Fruit fly (Drosophila melanogaster) whole organism, prepupa: ENCODE measurements around the gene nAChRbeta3.

ENCODE experiments used
- Blimp-1 ChIP-seq: fragments of 200-800 bp; sonication (Bioruptor generic); optimal IDR thresholded peaks from 3 replicates; lab custom pipeline; 2017; ENCODE audit warnings: missing biosample characterization, missing genetic modification characterization, mild to moderate bottlenecking, moderate library complexity, missing genetic modification reagents
- CG10631 ChIP-seq: fragments of 200-800 bp; sonication (Bioruptor generic); optimal IDR thresholded peaks from 2 replicates; lab custom pipeline; 2016; ENCODE audit warnings: missing biosample characterization, missing genetic modification characterization
- CG10669 ChIP-seq: fragments of 200-800 bp; sonication (Bioruptor generic); optimal IDR thresholded peaks from 3 replicates; lab custom pipeline; 2018; ENCODE audit warnings: missing biosample characterization, mild to moderate bottlenecking, missing genetic modification characterization, moderate library complexity
- CG11294 ChIP-seq: fragments of 200-800 bp; sonication (Bioruptor generic); IDR thresholded peaks from 2 replicates; pipeline ENCODE4 v1.3.6; 2022; ENCODE audit warnings: missing biosample characterization, missing genetic modification characterization
- CG11762 ChIP-seq: fragments of 200-800 bp; sonication (Bioruptor generic); optimal IDR thresholded peaks from 3 replicates; lab custom pipeline; 2016; ENCODE audit warnings: missing biosample characterization, missing genetic modification characterization; ENCODE audit not compliant: insufficient read depth
- CG11902 ChIP-seq: fragments of 200-800 bp; sonication (Bioruptor generic); optimal IDR thresholded peaks from 3 replicates; lab custom pipeline; 2016; ENCODE audit warnings: missing biosample characterization, missing genetic modification characterization
- CG15336 ChIP-seq: fragments of 200-800 bp; sonication (Bioruptor generic); IDR thresholded peaks from 2 replicates; pipeline ENCODE4 v1.3.6; 2022; ENCODE audit warnings: missing biosample characterization, missing genetic modification characterization
- CG1621 ChIP-seq: fragments of 200-800 bp; sonication (Bioruptor generic); optimal IDR thresholded peaks from 3 replicates; lab custom pipeline; 2018; ENCODE audit warnings: missing biosample characterization, mild to moderate bottlenecking, missing genetic modification characterization
- CG16779 ChIP-seq: fragments of 200-800 bp; sonication (Bioruptor generic); optimal IDR thresholded peaks from 3 replicates; lab custom pipeline; 2017; ENCODE audit warnings: missing biosample characterization, mild to moderate bottlenecking, missing genetic modification characterization
- CG3032 ChIP-seq: fragments of 200-800 bp; optimal IDR thresholded peaks from 2 replicates; lab custom pipeline; 2019; ENCODE audit warnings: missing biosample characterization, mild to moderate bottlenecking, missing genetic modification characterization, moderate library complexity
- CG31627 ChIP-seq: fragments of 200-800 bp; sonication (Bioruptor generic); optimal IDR thresholded peaks from 3 replicates; lab custom pipeline; 2016; ENCODE audit warnings: missing biosample characterization, missing genetic modification characterization
- CG32006 ChIP-seq: fragments of 200-800 bp; sonication (Bioruptor generic); optimal IDR thresholded peaks from 3 replicates; lab custom pipeline; 2017; ENCODE audit warnings: missing biosample characterization, mild to moderate bottlenecking, missing genetic modification characterization
- CG34406 ChIP-seq: fragments of 200-800 bp; sonication (Bioruptor generic); optimal IDR thresholded peaks from 3 replicates; lab custom pipeline; 2016; ENCODE audit warnings: missing biosample characterization, missing genetic modification characterization
- CG4318 ChIP-seq: fragments of 200-800 bp; sonication (Bioruptor generic); optimal IDR thresholded peaks from 3 replicates; lab custom pipeline; 2017; ENCODE audit warnings: missing biosample characterization, mild to moderate bottlenecking, missing genetic modification characterization
- CG6163 ChIP-seq: fragments of 200-800 bp; sonication (Bioruptor generic); IDR thresholded peaks from 3 replicates; pipeline ENCODE4 v1.3.6; 2022; ENCODE audit warnings: missing biosample characterization, missing genetic modification characterization
- CG6276 ChIP-seq: fragments of 200-800 bp; sonication (Bioruptor generic); optimal IDR thresholded peaks from 2 replicates; lab custom pipeline; 2017; ENCODE audit warnings: missing biosample characterization, mild to moderate bottlenecking, missing genetic modification characterization
- CG6808 ChIP-seq: fragments of 200-800 bp; sonication (Bioruptor generic); optimal IDR thresholded peaks from 3 replicates; lab custom pipeline; 2017; ENCODE audit warnings: missing biosample characterization, missing genetic modification characterization, mild to moderate bottlenecking, moderate library complexity, missing genetic modification reagents
- CG6854 ChIP-seq: fragments of 200-800 bp; sonication (Bioruptor generic); optimal IDR thresholded peaks from 2 replicates; lab custom pipeline; 2017; ENCODE audit warnings: missing biosample characterization, mild to moderate bottlenecking, missing genetic modification characterization
- CG7368 ChIP-seq: fragments of 200-800 bp; sonication (Bioruptor generic); optimal IDR thresholded peaks from 3 replicates; lab custom pipeline; 2016; ENCODE audit warnings: missing biosample characterization, missing genetic modification characterization
- CG8119 ChIP-seq: fragments of 200-800 bp; sonication (Bioruptor generic); IDR thresholded peaks from 3 replicates; pipeline ENCODE4 v1.3.6; 2022; ENCODE audit warnings: missing biosample characterization, missing genetic modification characterization
- CG8319 ChIP-seq: fragments of 200-800 bp; sonication (Bioruptor generic); optimal IDR thresholded peaks from 3 replicates; lab custom pipeline; 2016; ENCODE audit warnings: missing biosample characterization, missing genetic modification characterization
- CG8632 ChIP-seq: fragments of 200-800 bp; sonication (Bioruptor generic); optimal IDR thresholded peaks from 3 replicates; lab custom pipeline; 2016; ENCODE audit warnings: missing biosample characterization, missing genetic modification characterization
- CG9139 ChIP-seq: fragments of 200-800 bp; sonication (Bioruptor generic); optimal IDR thresholded peaks from 3 replicates; lab custom pipeline; 2017; ENCODE audit warnings: missing biosample characterization, mild to moderate bottlenecking, missing genetic modification characterization
- Eip75B ChIP-seq: fragments of 200-800 bp; sonication (Bioruptor generic); optimal IDR thresholded peaks from 3 replicates; lab custom pipeline; 2016; ENCODE audit warnings: missing biosample characterization, missing genetic modification characterization
- Eip78C ChIP-seq: fragments of 200-800 bp; sonication (Bioruptor generic); peaks from one replicate; lab custom pipeline; 2016; ENCODE audit warnings: missing biosample characterization, missing genetic modification characterization
- Eip93F ChIP-seq: fragments of 200-800 bp; sonication (Bioruptor generic); optimal IDR thresholded peaks from 2 replicates; lab custom pipeline; 2016; ENCODE audit warnings: missing biosample characterization, mild to moderate bottlenecking, missing genetic modification characterization
- Ets21C ChIP-seq: fragments of 200-800 bp; sonication (Bioruptor generic); optimal IDR thresholded peaks from 3 replicates; lab custom pipeline; 2016; ENCODE audit warnings: missing biosample characterization, missing genetic modification characterization
- Gug ChIP-seq: fragments of 200-800 bp; sonication (Bioruptor generic); IDR thresholded peaks from 2 replicates; pipeline ENCODE4 v1.3.6; 2022; ENCODE audit warnings: missing biosample characterization, missing genetic modification characterization
- Hr38 ChIP-seq: sonication (Bioruptor generic); optimal IDR thresholded peaks from 2 replicates; lab custom pipeline; 2016; ENCODE audit warnings: missing biosample characterization, missing genetic modification characterization
- Hr4 ChIP-seq: fragments of 200-800 bp; sonication (Bioruptor generic); optimal IDR thresholded peaks from 3 replicates; lab custom pipeline; 2016; ENCODE audit warnings: missing biosample characterization, missing genetic modification characterization
- Lpt ChIP-seq: fragments of 200-800 bp; sonication (Bioruptor generic); optimal IDR thresholded peaks from 3 replicates; lab custom pipeline; 2016; ENCODE audit warnings: missing biosample characterization, missing genetic modification characterization
- Met ChIP-seq: fragments of 200-800 bp; sonication (Bioruptor generic); optimal IDR thresholded peaks from 3 replicates; lab custom pipeline; 2016; ENCODE audit warnings: missing biosample characterization, missing genetic modification characterization
- OdsH ChIP-seq: fragments of 200-800 bp; sonication (Bioruptor generic); optimal IDR thresholded peaks from 3 replicates; lab custom pipeline; 2016; ENCODE audit warnings: missing biosample characterization, missing genetic modification characterization
- Smox ChIP-seq: fragments of 200-800 bp; sonication (Bioruptor generic); optimal IDR thresholded peaks from 3 replicates; lab custom pipeline; 2016; ENCODE audit warnings: missing biosample characterization, missing genetic modification characterization
- Sox102F ChIP-seq: fragments of 200-800 bp; sonication (Bioruptor generic); optimal IDR thresholded peaks from 2 replicates; lab custom pipeline; 2016; ENCODE audit warnings: missing biosample characterization, mild to moderate bottlenecking, missing genetic modification characterization
- Sox14 ChIP-seq: fragments of 200-800 bp; sonication (Bioruptor generic); optimal IDR thresholded peaks from 3 replicates; lab custom pipeline; 2016; ENCODE audit warnings: missing biosample characterization, missing genetic modification characterization
- Sox15 ChIP-seq: fragments of 200-800 bp; sonication (Bioruptor generic); optimal IDR thresholded peaks from 3 replicates; lab custom pipeline; 2016; ENCODE audit warnings: missing biosample characterization, missing genetic modification characterization
- achi ChIP-seq: fragments of 200-800 bp; sonication (Bioruptor generic); optimal IDR thresholded peaks from 3 replicates; lab custom pipeline; 2016; ENCODE audit warnings: missing biosample characterization, missing genetic modification characterization
- acj6 ChIP-seq: fragments of 200-800 bp; sonication (Bioruptor generic); optimal IDR thresholded peaks from 3 replicates; lab custom pipeline; 2016; ENCODE audit warnings: missing biosample characterization, missing genetic modification characterization
- cyc ChIP-seq: fragments of 200-800 bp; sonication (Bioruptor generic); optimal IDR thresholded peaks from 3 replicates; lab custom pipeline; 2016; ENCODE audit warnings: missing biosample characterization, missing genetic modification characterization
- dac ChIP-seq: fragments of 200-800 bp; sonication (Bioruptor generic); optimal IDR thresholded peaks from 2 replicates; lab custom pipeline; 2017; ENCODE audit warnings: missing biosample characterization, mild to moderate bottlenecking, missing genetic modification characterization
- dsx ChIP-seq: fragments of 200-800 bp; optimal IDR thresholded peaks from 3 replicates; lab custom pipeline; 2019; ENCODE audit warnings: missing biosample characterization, mild to moderate bottlenecking, missing genetic modification characterization, moderate library complexity; ENCODE audit not compliant: poor library complexity, severe bottlenecking
- eg ChIP-seq: fragments of 200-800 bp; sonication (Bioruptor generic); IDR thresholded peaks from 3 replicates; pipeline ENCODE4 v1.3.6; 2022; ENCODE audit warnings: missing biosample characterization, missing genetic modification characterization
- esn ChIP-seq: fragments of 200-800 bp; sonication (Bioruptor generic); optimal IDR thresholded peaks from 2 replicates; lab custom pipeline; 2016; ENCODE audit warnings: missing biosample characterization, mild to moderate bottlenecking, missing genetic modification characterization, moderate library complexity
- fd59A ChIP-seq: fragments of 200-800 bp; sonication (Bioruptor generic); optimal IDR thresholded peaks from 2 replicates; lab custom pipeline; 2017; ENCODE audit warnings: missing biosample characterization, mild to moderate bottlenecking, missing genetic modification characterization, missing genetic modification reagents
- fd85E ChIP-seq: fragments of 200-800 bp; sonication (Bioruptor generic); optimal IDR thresholded peaks from 3 replicates; lab custom pipeline; 2016; ENCODE audit warnings: missing biosample characterization, missing genetic modification characterization
- fkh ChIP-seq: fragments of 200-800 bp; sonication (Bioruptor generic); optimal IDR thresholded peaks from 3 replicates; lab custom pipeline; 2017; ENCODE audit warnings: missing biosample characterization, mild to moderate bottlenecking, missing genetic modification characterization, moderate library complexity
- pdm3 ChIP-seq: fragments of 200-800 bp; sonication (Bioruptor generic); optimal IDR thresholded peaks from 3 replicates; lab custom pipeline; 2016; ENCODE audit warnings: missing biosample characterization, missing genetic modification characterization
- salr ChIP-seq, 2 experiments: fragments of 200-800 bp; sonication (Bioruptor generic); optimal IDR thresholded peaks; 3 replicates each; lab custom pipeline; 2016 to 2018; ENCODE audit warnings: missing biosample characterization in 2 of 2, missing genetic modification characterization in 2 of 2, mild to moderate bottlenecking in 1 of 2
- spab ChIP-seq: fragments of 200-800 bp; sonication (Bioruptor generic); optimal IDR thresholded peaks from 2 replicates; lab custom pipeline; 2017; ENCODE audit warnings: missing biosample characterization, mild to moderate bottlenecking, missing genetic modification characterization, missing genetic modification reagents
- svp ChIP-seq: fragments of 200-800 bp; sonication (Bioruptor generic); peaks from one replicate; lab custom pipeline; 2016; ENCODE audit warnings: missing biosample characterization, missing genetic modification characterization
- topi ChIP-seq: fragments of 200-800 bp; sonication (Bioruptor generic); optimal IDR thresholded peaks from 3 replicates; lab custom pipeline; 2016; ENCODE audit warnings: missing biosample characterization, missing genetic modification characterization

The nAChRbeta3 gene

dm6 chr2L:522752-523151, 22.2 kb upstream of the nAChRbeta3 start:
- TF ChIP-seq Sox102F (GFP tag; lab: Kevin White, UChicago) (peak; percentile 50), CG34406 (GFP tag; lab: Kevin White, UChicago) (peak; percentile 41), dac (GFP tag; lab: Kevin White, UChicago) (no peak), Gug (0 out of 2 replicates have a peak, but pooled peaks have one; percentile 22), CG8319 (peak; percentile 35), CG16779 (tag; lab: Kevin White, UChicago) (no peak), Blimp-1 (GFP tag; lab: Kevin White, UChicago) (no peak), Hr4 (peak; percentile 43), spab (GFP tag; lab: Kevin White, UChicago) (peak; percentile 35), CG6808 (GFP tag; lab: Kevin White, UChicago) (peak; percentile 33), OdsH (peak; percentile 68), salr (GFP tag; optimal IDR thresholded peaks at IDR 0.05; lab: Kevin White, UChicago) (peak; percentile 28 to 42), Eip78C (GFP tag; lab: Kevin White, UChicago) (peak; percentile 82), CG15336 (GFP tag; lab: Robert Waterston, UW) (peak; percentile 48), pdm3 (GFP tag; lab: Kevin White, UChicago) (peak; percentile 56), dsx (GFP tag; lab: Kevin White, UChicago) (no peak), Hr38 (GFP tag; lab: Kevin White, UChicago) (no peak), Met (GFP tag; lab: Kevin White, UChicago) (peak; percentile 62), topi (GFP tag; lab: Kevin White, UChicago) (peak; percentile 47), Lpt (GFP tag; lab: Kevin White, UChicago) (no peak), Eip93F (GFP tag; lab: Kevin White, UChicago) (no peak), CG9139 (no peak), esn (peak; percentile 58), CG32006 (GFP tag; lab: Kevin White, UChicago) (peak; percentile 73), CG1621 (tag; lab: Kevin White, UChicago) (no peak), CG6276 (GFP tag; lab: Kevin White, UChicago) (peak; percentile 43), achi (GFP tag; lab: Kevin White, UChicago) (peak; percentile 24), CG10631 (peak; percentile 58), eg (GFP tag; lab: Robert Waterston, UW) (peak; percentile 46; the same call in 2 of the 3 replicates), CG8632 (GFP tag; lab: Kevin White, UChicago) (peak; percentile 50), CG11902 (GFP tag; lab: Kevin White, UChicago) (no peak), Sox15 (no peak), fkh (GFP tag; lab: Kevin White, UChicago) (no peak), CG7368 (GFP tag; lab: Kevin White, UChicago) (no peak), Sox14 (GFP tag; lab: Kevin White, UChicago) (peak; percentile 30), CG3032 (peak; percentile 19), CG6854 (GFP tag; lab: Kevin White, UChicago) (no peak), CG8119 (peak; percentile 51; the same call in 2 of the 3 replicates), fd85E (GFP tag; lab: Kevin White, UChicago) (no peak), cyc (GFP tag; lab: Kevin White, UChicago) (peak; percentile 40), CG11762 (GFP tag; lab: Kevin White, UChicago) (peak; percentile 49), Ets21C (GFP tag; lab: Kevin White, UChicago) (peak; percentile 30), CG31627 (peak; percentile 45), acj6 (GFP tag; lab: Kevin White, UChicago) (peak; percentile 41), svp (GFP tag; lab: Kevin White, UChicago) (no peak), CG11294 (GFP tag; lab: Robert Waterston, UW) (no peak), CG10669 (peak; percentile 36), fd59A (GFP tag; lab: Kevin White, UChicago) (peak; percentile 16), Eip75B (GFP tag; lab: Kevin White, UChicago) (peak; percentile 43), CG6163 (GFP tag; lab: Robert Waterston, UW) (peak; percentile 55; the same call in 1 of the 3 replicates), CG4318 (peak; percentile 29), Smox (GFP tag; lab: Kevin White, UChicago) (peak; percentile 14)
